Worm (Caenorhabditis elegans): ENCODE results near the gene F16B4.6.

Gene F16B4.6

ce11 chrV:1586906-1587305, at the start of gene F16B4.6:
Gene F16B4.6, plus strand, starts transcription at chrV:1587206.
- no peak for TF ChIP-seq ceh-100 (GFP tag; IDR thresholded peaks at IDR 0.05)
- no peak for TF ChIP-seq nhr-80 (tag; optimal IDR thresholded peaks at IDR 0.05)
- TF ChIP-seq gei-17 (GFP tag; optimal IDR thresholded peaks at IDR 0.05): no peak
- TF ChIP-seq snpc-3.4 (tag; optimal IDR thresholded peaks at IDR 0.05): no peak
- TF ChIP-seq attf-3 (GFP tag; conservative IDR thresholded peaks at IDR 0.05): no peak
- TF ChIP-seq lin-54 (GFP tag; optimal IDR thresholded peaks at IDR 0.05): no peak
- TF ChIP-seq ceh-79 (tag; optimal IDR thresholded peaks at IDR 0.05): no peak
- no peak for TF ChIP-seq madf-10 (tag; optimal IDR thresholded peaks at IDR 0.05)
- no peak for TF ChIP-seq lin-26 (GFP tag; IDR thresholded peaks at IDR 0.05)
- no peak for TF ChIP-seq Y67H2A.10 (GFP tag; conservative IDR thresholded peaks at IDR 0.05)
- no peak for TF ChIP-seq cebp-1 (GFP tag; IDR thresholded peaks at IDR 0.05)
- TF ChIP-seq cebp-1 (tag; optimal IDR thresholded peaks at IDR 0.05): no peak
- no peak for TF ChIP-seq nhr-120 (GFP tag; IDR thresholded peaks at IDR 0.05)
- no peak for TF ChIP-seq T26A5.8 (tag; optimal IDR thresholded peaks at IDR 0.05)
- no peak for TF ChIP-seq zim-3 (tag; optimal IDR thresholded peaks at IDR 0.05)
- no peak for TF ChIP-seq F52B5.7 (tag; optimal IDR thresholded peaks at IDR 0.05)

ce11 chrV:1538842-1539241, 48.2 kb upstream of the F16B4.6 start:
- TF ChIP-seq cebp-1 (GFP tag; IDR thresholded peaks at IDR 0.05) (no peak), cebp-1 (tag; optimal IDR thresholded peaks at IDR 0.05) (no peak), nfya-1 (tag; optimal IDR thresholded peaks at IDR 0.05; ENCODE audit: borderline replicate concordance, insufficient read depth) (no peak), B0019.2 (GFP tag; conservative IDR thresholded peaks at IDR 0.05) (no peak), mes-4 (tag; optimal IDR thresholded peaks at IDR 0.05) (no peak), hmg-20 (GFP tag; IDR thresholded peaks at IDR 0.05) (no peak), F37B4.10 (GFP tag; IDR thresholded peaks at IDR 0.05) (no peak), lin-26 (GFP tag; IDR thresholded peaks at IDR 0.05) (no peak), unc-62 (GFP tag; optimal IDR thresholded peaks at IDR 0.05) (no peak), lin-54 (GFP tag; optimal IDR thresholded peaks at IDR 0.05) (no peak), F52B5.7 (tag; optimal IDR thresholded peaks at IDR 0.05) (no peak), attf-5 (GFP tag; optimal IDR thresholded peaks at IDR 0.05) (no peak), K12H6.12 (tag; optimal IDR thresholded peaks at IDR 0.05) (no peak), F22D6.2 (tag; optimal IDR thresholded peaks at IDR 0.05) (no peak), dpff-1 (tag; optimal IDR thresholded peaks at IDR 0.05) (no peak), madf-6 (GFP tag; IDR thresholded peaks at IDR 0.05) (no peak)

- TF ChIP-seq D2030.7 (GFP tag; IDR thresholded peaks at IDR 0.05) (no peak), Y56A3A.18 (GFP tag; IDR thresholded peaks at IDR 0.05) (no peak), snpc-4 (GFP tag; optimal IDR thresholded peaks at IDR 0.05) (no peak), snpc-4 (tag; optimal IDR thresholded peaks at IDR 0.05) (no peak), lsy-27 (tag; optimal IDR thresholded peaks at IDR 0.05; ENCODE audit: borderline replicate concordance, insufficient read depth) (no peak), ceh-100 (GFP tag; IDR thresholded peaks at IDR 0.05) (no peak), tbp1 (GFP tag; optimal IDR thresholded peaks at IDR 0.05) (no peak)
These were observed 46.8 kb upstream of the F16B4.6 start for ce11 chrV:1540249-1540648.

- TF ChIP-seq dpl-1 (GFP tag; optimal IDR thresholded peaks at IDR 0.05) (no peak), ccch-3 (GFP tag; optimal IDR thresholded peaks at IDR 0.05) (no peak)
These were observed 45.2 kb upstream of the F16B4.6 start, which contains the start of gene oac-31 for ce11 chrV:1541786-1542185. Gene oac-31, minus strand, starts transcription at chrV:1541886.

All from whole organism, young adult.